Fruit fly (Drosophila melanogaster) Kc167 (cell line): ENCODE results near the gene att-ORFB.

Source experiments
- Myc ChIP-seq: fragments of >200 bp; optimal IDR thresholded peaks from 2 replicates; lab custom pipeline; 2017; ENCODE audit warnings: missing external identifiers
- Sin3A ChIP-seq: fragments of >200 bp; optimal IDR thresholded peaks from 2 replicates; lab custom pipeline; 2018; ENCODE audit warnings: missing external identifiers
- h ChIP-seq: fragments of >200 bp; optimal IDR thresholded peaks from 3 replicates; lab custom pipeline; 2018; ENCODE audit warnings: missing external identifiers
- insv ChIP-seq: fragments of >200 bp; optimal IDR thresholded peaks from 3 replicates; lab custom pipeline; 2018; ENCODE audit warnings: missing external identifiers
- psq ChIP-seq: fragments of >200 bp; optimal IDR thresholded peaks from 2 replicates; lab custom pipeline; 2017; ENCODE audit warnings: missing external identifiers

dm6 chr3R:20594194-20595144 is 40.3 kb upstream of the att-ORFB start:
- TF ChIP-seq psq: no peak
- no peak for TF ChIP-seq Myc (lab: Kevin White, UChicago)
- no peak for TF ChIP-seq insv
- TF ChIP-seq Sin3A: no peak
- TF ChIP-seq h (lab: Kevin White, UChicago): no peak
